Worm (Caenorhabditis elegans): ENCODE data around the gene C31G12.3.
"Not testable (repeated sequence)": the region's sequence is repeated elsewhere in the genome, so short reads cannot be mapped to it uniquely, and the experiment has no call there.

Gene C31G12.3

ce11 chrV:18195006-18195405 lies 10.0 kb downstream of the C31G12.3 start, which contains the start of gene F16H6.3:
F16H6.3 (plus strand) TSS chrV:18195306.
- no peak for TF ChIP-seq tra-4 (tag; optimal IDR thresholded peaks at IDR 0.05)
- TF ChIP-seq hnd-1 (tag; optimal IDR thresholded peaks at IDR 0.05) = no peak
- no peak for TF ChIP-seq ceh-13 (GFP tag; optimal IDR thresholded peaks at IDR 0.05)
- no peak for TF ChIP-seq ceh-36 (tag; optimal IDR thresholded peaks at IDR 0.05)
- TF ChIP-seq scrt-1 (GFP tag; IDR thresholded peaks at IDR 0.05) = no peak
- TF ChIP-seq tbx-37 (GFP tag; conservative IDR thresholded peaks at IDR 0.05) = no peak
- TF ChIP-seq flt-1 (GFP tag; IDR thresholded peaks at IDR 0.05) = no peak
- no peak for TF ChIP-seq B0310.2 (tag; optimal IDR thresholded peaks at IDR 0.05)
- TF ChIP-seq F13C5.2 (tag; optimal IDR thresholded peaks at IDR 0.05) = no peak
- no peak for TF ChIP-seq hmbx-1 (tag; optimal IDR thresholded peaks at IDR 0.05)

DNA sequence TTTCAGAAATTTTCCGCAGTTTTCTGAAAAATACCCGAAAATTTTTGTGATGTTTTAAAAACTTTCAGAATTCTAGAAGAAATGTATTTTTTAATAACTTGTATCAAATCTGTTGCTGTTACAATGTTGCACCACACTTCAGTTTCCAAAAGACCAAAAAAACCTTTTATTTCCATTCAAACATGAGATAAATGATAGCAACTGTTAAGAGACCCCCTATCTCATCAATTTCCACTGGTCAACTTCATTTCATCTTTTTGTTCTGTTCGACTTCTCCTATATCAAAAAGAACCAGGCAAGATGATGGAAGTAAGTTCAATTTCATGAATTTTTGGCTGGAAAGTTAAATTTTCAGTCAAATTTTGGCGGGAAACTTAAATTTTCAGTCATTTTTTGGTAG lies 13.4 kb downstream of the C31G12.3 start, which contains the start of gene F16H6.4:
F16H6.4 (plus strand) TSS at position 301 of the 400 bp plus-strand sequence.
- no peak for TF ChIP-seq hmg-4 (GFP tag; optimal IDR thresholded peaks at IDR 0.05)
- no peak for TF ChIP-seq aly-1 (tag; optimal IDR thresholded peaks at IDR 0.05)
- TF ChIP-seq flt-1 (GFP tag; IDR thresholded peaks at IDR 0.05) = no peak

ce11 chrV:18209071-18209470 lies 24.1 kb downstream of the C31G12.3 start, which contains the start of gene F16H6.7:
F16H6.7 (minus strand) TSS chrV:18209171.
- TF ChIP-seq ceh-36 (tag; optimal IDR thresholded peaks at IDR 0.05) (no peak), tbx-11 (GFP tag; IDR thresholded peaks at IDR 0.05) (no peak), hmg-4 (GFP tag; optimal IDR thresholded peaks at IDR 0.05) (no peak), tbx-37 (GFP tag; conservative IDR thresholded peaks at IDR 0.05) (no peak), B0310.2 (tag; optimal IDR thresholded peaks at IDR 0.05) (no peak), tra-4 (tag; optimal IDR thresholded peaks at IDR 0.05) (no peak), F13C5.2 (tag; optimal IDR thresholded peaks at IDR 0.05) (no peak), ets-7 (tag; optimal IDR thresholded peaks at IDR 0.05) (no peak)

ce11 chrV:18212848-18213247 lies 27.8 kb downstream of the C31G12.3 start:
- TF ChIP-seq ets-7 (tag; optimal IDR thresholded peaks at IDR 0.05) = no peak

ce11 chrV:18216175-18216574 lies 31.2 kb downstream of the C31G12.3 start, which contains the start of gene F16H6.8:
F16H6.8 (minus strand) TSS chrV:18216275.
- not testable (repeated sequence) for TF ChIP-seq ceh-13 (GFP tag; optimal IDR thresholded peaks at IDR 0.05); ets-7 (tag; optimal IDR thresholded peaks at IDR 0.05); tra-4 (tag; optimal IDR thresholded peaks at IDR 0.05)

DNA sequence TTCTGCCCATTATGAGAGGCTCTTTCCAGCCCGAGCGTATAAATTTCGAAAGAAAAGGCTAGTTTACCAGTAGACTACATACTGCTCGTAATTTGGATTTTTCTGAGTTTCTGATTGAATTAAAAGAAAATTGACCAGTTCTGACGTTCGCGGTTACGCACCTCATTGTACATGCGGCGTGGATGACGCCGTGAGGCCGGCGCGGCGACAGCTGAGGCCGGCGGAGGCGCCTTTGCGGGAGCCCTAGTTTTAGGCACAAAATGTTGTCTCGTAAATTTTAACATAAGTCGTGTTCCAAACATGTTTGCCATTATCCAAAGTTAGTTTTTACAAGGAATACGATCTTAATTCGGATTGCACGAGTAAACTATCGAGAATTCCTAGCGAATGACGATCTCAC lies 31.8 kb downstream of the C31G12.3 start, which contains the start of gene F16H6.9:
F16H6.9 (plus strand) TSS at position 301 of the 400 bp plus-strand sequence.
- TF ChIP-seq scrt-1 (GFP tag; IDR thresholded peaks at IDR 0.05); tra-4 (tag; optimal IDR thresholded peaks at IDR 0.05); flt-1 (GFP tag; IDR thresholded peaks at IDR 0.05): not testable (repeated sequence)

DNA sequence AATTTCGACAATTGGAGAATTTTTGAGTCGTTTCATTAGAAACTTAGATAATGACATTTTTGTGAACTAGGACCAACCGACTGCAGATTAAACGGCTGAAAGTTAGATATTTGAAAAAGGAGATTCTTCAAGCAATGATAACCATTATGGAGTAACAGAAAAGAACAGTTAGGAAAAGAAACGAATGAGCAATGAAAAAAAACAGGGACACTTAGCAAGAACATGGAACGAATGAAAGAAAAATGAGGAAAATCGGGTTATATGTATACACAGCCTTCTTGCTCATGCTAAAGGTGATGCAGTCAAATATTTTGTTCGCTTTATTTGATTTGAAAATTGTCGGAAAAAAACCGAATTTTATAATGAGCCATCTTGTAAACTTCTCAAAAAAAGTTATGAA lies 39.3 kb downstream of the C31G12.3 start, which contains the start of gene F16H6.10:
F16H6.10 (minus strand) TSS at position 101 of the 400 bp plus-strand sequence.
- no peak for TF ChIP-seq hmbx-1 (tag; optimal IDR thresholded peaks at IDR 0.05)
- no peak for TF ChIP-seq hnd-1 (tag; optimal IDR thresholded peaks at IDR 0.05)
- no peak for TF ChIP-seq flt-1 (GFP tag; IDR thresholded peaks at IDR 0.05)
- TF ChIP-seq pes-1 (GFP tag; IDR thresholded peaks at IDR 0.05) = no peak

Measured in whole organism, early embryonic.